Worm (Caenorhabditis elegans): ENCODE results near the gene phlp-2.

The phlp-2 gene

ce11 chrIII:4209188-4209587 lies at the start of gene phlp-2:
phlp-2 (plus strand) TSS chrIII:4209488.
- TF ChIP-seq ceh-63 (GFP tag; optimal IDR thresholded peaks at IDR 0.05) (no peak), isw-1 (GFP tag; IDR thresholded peaks at IDR 0.05) (no peak), ceh-90 (tag; optimal IDR thresholded peaks at IDR 0.05) (no peak), sox-4 (tag; optimal IDR thresholded peaks at IDR 0.05) (no peak), nhr-90 (tag; optimal IDR thresholded peaks at IDR 0.05; ENCODE audit: poor library complexity) (no peak), pax-3 (tag; optimal IDR thresholded peaks at IDR 0.05) (no peak), mab-9 (GFP tag; IDR thresholded peaks at IDR 0.05) (no peak), nhr-28 (tag; optimal IDR thresholded peaks at IDR 0.05) (no peak), lin-13 (GFP tag; optimal IDR thresholded peaks at IDR 0.05) (no peak), ztf-11 (tag; optimal IDR thresholded peaks at IDR 0.05) (no peak), hlh-4 (tag; optimal IDR thresholded peaks at IDR 0.05) (no peak), efl-3 (GFP tag; optimal IDR thresholded peaks at IDR 0.05) (no peak), fos-1 (tag; optimal IDR thresholded peaks at IDR 0.05) (no peak), tbx-2 (tag; optimal IDR thresholded peaks at IDR 0.05) (no peak), ama-1 (optimal IDR thresholded peaks at IDR 0.05) (no peak), blmp-1 (tag; optimal IDR thresholded peaks at IDR 0.05) (no peak), fkh-4 (tag; optimal IDR thresholded peaks at IDR 0.05; ENCODE audit: borderline replicate concordance) (no peak), zip-4 (GFP tag; optimal IDR thresholded peaks at IDR 0.05) (no peak), F16B12.6 (tag; optimal IDR thresholded peaks at IDR 0.05) (no peak), nhr-84 (tag; optimal IDR thresholded peaks at IDR 0.05) (no peak)

- no peak for TF ChIP-seq Y116A8C.19 (tag; optimal IDR thresholded peaks at IDR 0.05; ENCODE audit: borderline replicate concordance)
- no peak for TF ChIP-seq rnt-1 (tag; optimal IDR thresholded peaks at IDR 0.05)
- TF ChIP-seq nhr-76 (tag; optimal IDR thresholded peaks at IDR 0.05) = no peak
- no peak for TF ChIP-seq mep-1 (tag; optimal IDR thresholded peaks at IDR 0.05)
- TF ChIP-seq ceh-63 (GFP tag; optimal IDR thresholded peaks at IDR 0.05) = no peak
- TF ChIP-seq irx-1 (tag; optimal IDR thresholded peaks at IDR 0.05) = no peak
- TF ChIP-seq nhr-20 (tag; optimal IDR thresholded peaks at IDR 0.05) = no peak
- TF ChIP-seq efl-3 (GFP tag; optimal IDR thresholded peaks at IDR 0.05) = no peak
These were observed 48.4 kb upstream of the phlp-2 start, which contains the start of gene C01G12.16 for ce11 chrIII:4160937-4161336. C01G12.16 (plus strand) TSS chrIII:4161237.

- no peak for TF ChIP-seq C16A3.4 (tag; optimal IDR thresholded peaks at IDR 0.05)
- TF ChIP-seq efl-1 (optimal IDR thresholded peaks at IDR 0.05) = no peak
- no peak for TF ChIP-seq efl-1 (GFP tag; optimal IDR thresholded peaks at IDR 0.05 in 1 of 2)
- no peak for TF ChIP-seq ama-1 (optimal IDR thresholded peaks at IDR 0.05)
- no peak for TF ChIP-seq aly-2 (tag; optimal IDR thresholded peaks at IDR 0.05)
- TF ChIP-seq pag-3 (tag; optimal IDR thresholded peaks at IDR 0.05; ENCODE audit: borderline replicate concordance, insufficient read depth) = no peak
- no peak for TF ChIP-seq jun-1 (tag; optimal IDR thresholded peaks at IDR 0.05)
These were observed 45.2 kb upstream of the phlp-2 start, which contains the start of gene C16C10.8 for ce11 chrIII:4164071-4164470. C16C10.8 (minus strand) TSS chrIII:4164171.

ce11 chrIII:4166745-4167144 lies 42.5 kb upstream of the phlp-2 start, which contains the start of gene rnf-5:
rnf-5 (minus strand) TSS chrIII:4166845.
- TF ChIP-seq lir-3 (tag; optimal IDR thresholded peaks at IDR 0.05; ENCODE audit: poor library complexity) (no peak), hpl-2 (GFP tag; optimal IDR thresholded peaks at IDR 0.05) (no peak), mep-1 (tag; optimal IDR thresholded peaks at IDR 0.05) (no peak), tbx-2 (tag; optimal IDR thresholded peaks at IDR 0.05) (no peak), ztf-4 (tag; optimal IDR thresholded peaks at IDR 0.05) (no peak), elt-2 (tag; optimal IDR thresholded peaks at IDR 0.05) (no peak), aly-2 (tag; optimal IDR thresholded peaks at IDR 0.05) (no peak), unc-98 (GFP tag; IDR thresholded peaks at IDR 0.05) (no peak)
